Fruit fly (Drosophila melanogaster): Measurements from ENCODE around the gene Anp.

Anp gene

dm6 chr3R:30198793-30199192 is 11.0 kb upstream of the Anp start (continued):
- TF ChIP-seq CG17829 (tag; optimal IDR thresholded peaks at IDR 0.05) = no peak
- TF ChIP-seq NFAT (GFP tag; IDR thresholded peaks at IDR 0.05) = no peak
- peak; percentile 58 for TF ChIP-seq Atf6 (GFP tag; IDR thresholded peaks at IDR 0.05)
- TF ChIP-seq CG2678 (tag; optimal IDR thresholded peaks at IDR 0.05) = peak; percentile 67
- TF ChIP-seq CG10267 (tag; optimal IDR thresholded peaks at IDR 0.05) = no peak
- TF ChIP-seq ham (GFP tag; IDR thresholded peaks at IDR 0.05) = no peak
- no peak for TF ChIP-seq D (optimal IDR thresholded peaks at IDR 0.05)
- TF ChIP-seq D (GFP tag; optimal IDR thresholded peaks at IDR 0.05) = no peak
- no peak for TF ChIP-seq CG13424 (tag; optimal IDR thresholded peaks at IDR 0.05)
- no peak for TF ChIP-seq phol (tag; optimal IDR thresholded peaks at IDR 0.05)
- TF ChIP-seq scrt (GFP tag; optimal IDR thresholded peaks at IDR 0.05) = peak; percentile 20
- TF ChIP-seq emc (GFP tag; optimal IDR thresholded peaks at IDR 0.05) = no peak
- TF ChIP-seq ewg (GFP tag; optimal IDR thresholded peaks at IDR 0.05) = no peak
- peak; percentile 26 for TF ChIP-seq caup (GFP tag; optimal IDR thresholded peaks at IDR 0.05; ENCODE audit: severe bottlenecking)
- TF ChIP-seq Hand (GFP tag; optimal IDR thresholded peaks at IDR 0.05) = peak; percentile 22
- TF ChIP-seq CG8089 (GFP tag; optimal IDR thresholded peaks at IDR 0.05) = no peak
- no peak for TF ChIP-seq CG15073 (GFP tag; optimal IDR thresholded peaks at IDR 0.05)
- no peak for TF ChIP-seq fru (optimal IDR thresholded peaks at IDR 0.05)
- no peak for TF ChIP-seq CG2116 (GFP tag; optimal IDR thresholded peaks at IDR 0.05)
- peak; percentile 49 for TF ChIP-seq schlank (tag; optimal IDR thresholded peaks at IDR 0.05)
- peak; percentile 89 for TF ChIP-seq Med (GFP tag)
- 0 out of 2 replicates have a peak, but pooled peaks have one; percentile 17 for TF ChIP-seq wdn (GFP tag; IDR thresholded peaks at IDR 0.05)
- no peak for TF ChIP-seq CG32767 (GFP tag; IDR thresholded peaks at IDR 0.05)
- no peak for TF ChIP-seq Ets97D (GFP tag; optimal IDR thresholded peaks at IDR 0.05)
- TF ChIP-seq Dfd (GFP tag; optimal IDR thresholded peaks at IDR 0.05) = no peak
- no peak for TF ChIP-seq CG18262 (tag; optimal IDR thresholded peaks at IDR 0.05)
- peak; percentile 43; the same call in 1 of the 2 replicates for TF ChIP-seq Rfx (GFP tag; IDR thresholded peaks at IDR 0.05)
- TF ChIP-seq CG12942 (GFP tag; optimal IDR thresholded peaks at IDR 0.05) = no peak
- no peak for TF ChIP-seq seq (GFP tag; IDR thresholded peaks at IDR 0.05)
- peak; percentile 79 for TF ChIP-seq CG10543 (GFP tag; optimal IDR thresholded peaks at IDR 0.05)
- TF ChIP-seq nau (GFP tag; optimal IDR thresholded peaks at IDR 0.05) = no peak
- no peak for TF ChIP-seq CG3838 (GFP tag; optimal IDR thresholded peaks at IDR 0.05)
- TF ChIP-seq CG14710 (tag; optimal IDR thresholded peaks at IDR 0.05) = no peak
- no peak for TF ChIP-seq vvl (GFP tag; IDR thresholded peaks at IDR 0.05)
- TF ChIP-seq CG2129 (GFP tag; IDR thresholded peaks at IDR 0.05; ENCODE audit: partially characterized antibody) = no peak
- TF ChIP-seq CG1529 (GFP tag; optimal IDR thresholded peaks at IDR 0.05) = no peak
- peak; percentile 47 for TF ChIP-seq Meics (GFP tag; optimal IDR thresholded peaks at IDR 0.05)
- no peak for TF ChIP-seq ase (GFP tag; IDR thresholded peaks at IDR 0.05)
- TF ChIP-seq Sry-β (GFP tag; optimal IDR thresholded peaks at IDR 0.05) = no peak
- TF ChIP-seq C15 (GFP tag; IDR thresholded peaks at IDR 0.05) = no peak
- no peak for TF ChIP-seq Max (GFP tag; optimal IDR thresholded peaks at IDR 0.05)
- peak; percentile 21 for TF ChIP-seq CG6854 (GFP tag; optimal IDR thresholded peaks at IDR 0.05)
- TF ChIP-seq exex (tag; optimal IDR thresholded peaks at IDR 0.05) = no peak
- no peak for TF ChIP-seq sob (GFP tag; IDR thresholded peaks at IDR 0.05)
- TF ChIP-seq CG2120 (GFP tag; optimal IDR thresholded peaks at IDR 0.05) = peak; percentile 54
- TF ChIP-seq Nf-YA (GFP tag; IDR thresholded peaks at IDR 0.05) = no peak
- TF ChIP-seq bsh (GFP tag; optimal IDR thresholded peaks at IDR 0.05) = peak in 1 of 2 experiments; percentile 6
- TF ChIP-seq CG11093 (GFP tag; IDR thresholded peaks at IDR 0.05) = no peak
- 0 out of 2 replicates have a peak, but pooled peaks have one; percentile 19 for TF ChIP-seq slbo (GFP tag; IDR thresholded peaks at IDR 0.05)
- TF ChIP-seq CG13894 (tag; optimal IDR thresholded peaks at IDR 0.05) = peak; percentile 65
- no peak for TF ChIP-seq Dref (GFP tag; IDR thresholded peaks at IDR 0.05)
